Fruit fly (Drosophila melanogaster) whole organism, pupa: ENCODE measurements around the gene Cyp316a1.

Experiments used
- Ets98B ChIP-seq: fragments of 200-800 bp; sonication (Bioruptor generic); IDR thresholded peaks from 2 replicates; pipeline ENCODE4 v1.3.6; 2022; ENCODE audit warnings: missing biosample characterization, missing genetic modification characterization
- Snoo ChIP-seq: fragments of 200-800 bp; sonication (Bioruptor generic); optimal IDR thresholded peaks from 3 replicates; lab custom pipeline; 2017; ENCODE audit warnings: missing biosample characterization, mild to moderate bottlenecking, missing genetic modification characterization, inconsistent platforms

dm6 chr3L:7519219-7519618, 27.6 kb downstream of the Cyp316a1 start:
- no peak for TF ChIP-seq Ets98B (GFP tag; lab: Robert Waterston, UW)
- no peak for TF ChIP-seq Snoo (tag; lab: Kevin White, UChicago)
